Comparison of ENCODE assay signal across 3 fruit fly cellular contexts in the genomic region with DNA sequence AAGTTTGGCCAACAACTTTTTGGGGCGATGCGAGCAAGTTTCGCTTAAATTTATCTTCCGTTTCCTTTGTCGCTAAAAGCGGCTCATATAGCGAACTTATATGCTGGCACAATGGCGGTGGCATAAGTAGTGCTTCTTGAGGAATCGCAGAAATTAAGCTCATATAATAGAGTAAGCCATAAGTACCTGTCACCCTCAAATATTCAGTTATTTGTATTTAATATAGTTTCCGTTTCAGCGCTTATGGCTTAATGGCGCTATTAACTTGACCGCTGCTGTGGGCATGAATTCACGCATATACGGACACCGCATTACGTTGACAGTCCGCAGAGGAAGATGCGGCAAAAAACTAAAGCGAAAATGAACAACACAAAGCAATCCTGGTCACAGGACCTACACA.
A peak's percentile ranks its signal among the peaks of the same experiment; 100 is the strongest.
TF ChIP-seq lines count a peak whose summit lies in the region.

No protein-coding gene starts in this region.

- TF ChIP-seq CTCF in whole organism, embryonic (GFP tag; optimal IDR thresholded peaks at IDR 0.05; lab: Kevin White, UChicago), result no peak

TF ChIP-seq in whole organism, embryonic, 481 proteins besides CTCF, POLR2A, EP300 and RAD21 (continues in another document):
- TF ChIP-seq prd (optimal IDR thresholded peaks at IDR 0.05; lab: Kevin White, UChicago), result no peak
- TF ChIP-seq prd (GFP tag; IDR thresholded peaks at IDR 0.05; lab: Robert Waterston, UW), result peak; percentile 27; the same call in 1 of the 3 replicates
- 0 out of 2 replicates have a peak, but pooled peaks have one; percentile 10 for TF ChIP-seq ara (GFP tag; IDR thresholded peaks at IDR 0.05; lab: Robert Waterston, UW)
- TF ChIP-seq ssp (GFP tag; IDR thresholded peaks at IDR 0.05; lab: Robert Waterston, UW), result peak; percentile 21; the same call in 1 of the 2 replicates
- 0 out of 3 replicates have a peak, but pooled peaks have one; percentile 48 for TF ChIP-seq ci (GFP tag; IDR thresholded peaks at IDR 0.05; lab: Robert Waterston, UW)
- TF ChIP-seq CG15479 (GFP tag; optimal IDR thresholded peaks at IDR 0.05; lab: Kevin White, UChicago), result no peak
- TF ChIP-seq CG6689 (GFP tag; IDR thresholded peaks at IDR 0.05; lab: Robert Waterston, UW), result 0 out of 2 replicates have a peak, but pooled peaks have one; percentile 21
- TF ChIP-seq repo (GFP tag; optimal IDR thresholded peaks at IDR 0.05; lab: Kevin White, UChicago), result no peak
- TF ChIP-seq CG4360 (GFP tag; IDR thresholded peaks at IDR 0.05; lab: Robert Waterston, UW), result no peak
- TF ChIP-seq CG9932 (GFP tag; IDR thresholded peaks at IDR 0.05; lab: Robert Waterston, UW), result peak; percentile 17; the same call in 1 of the 2 replicates
- TF ChIP-seq CG11504 (tag; optimal IDR thresholded peaks at IDR 0.05; lab: Kevin White, UChicago), result peak; percentile 13
- TF ChIP-seq Sox100B (GFP tag; optimal IDR thresholded peaks at IDR 0.05; lab: Kevin White, UChicago), result no peak
- no peak for TF ChIP-seq lilli (GFP tag; optimal IDR thresholded peaks at IDR 0.05; lab: Kevin White, UChicago)
- TF ChIP-seq pan (optimal IDR thresholded peaks at IDR 0.05; lab: Kevin White, UChicago), result no peak
- TF ChIP-seq pan (GFP tag; optimal IDR thresholded peaks at IDR 0.05 in 1 of 2, IDR thresholded peaks at IDR 0.05 in 1 of 2), result peak in 1 of 2 experiments; percentile 59
- no peak for TF ChIP-seq lov (optimal IDR thresholded peaks at IDR 0.05; lab: Kevin White, UChicago)
- no peak for TF ChIP-seq lov (GFP tag; IDR thresholded peaks at IDR 0.05; lab: Robert Waterston, UW)
- TF ChIP-seq Dp (GFP tag; optimal IDR thresholded peaks at IDR 0.05; lab: Kevin White, UChicago), result no peak
- TF ChIP-seq CG7839 (tag; optimal IDR thresholded peaks at IDR 0.05; lab: Kevin White, UChicago), result peak; percentile 4
- TF ChIP-seq CG14441 (GFP tag; IDR thresholded peaks at IDR 0.05; lab: Robert Waterston, UW), result 0 out of 2 replicates have a peak, but pooled peaks have one; percentile 20
- 0 out of 2 replicates have a peak, but pooled peaks have one; percentile 18 for TF ChIP-seq Atf6 (GFP tag; IDR thresholded peaks at IDR 0.05; lab: Robert Waterston, UW)
- peak; percentile 14 for TF ChIP-seq Hmr (GFP tag; optimal IDR thresholded peaks at IDR 0.05; lab: Kevin White, UChicago)
- no peak for TF ChIP-seq Six4 (GFP tag; optimal IDR thresholded peaks at IDR 0.05; lab: Kevin White, UChicago)
- no peak for TF ChIP-seq wdn (GFP tag; IDR thresholded peaks at IDR 0.05; lab: Robert Waterston, UW)
- 0 out of 3 replicates have a peak, but pooled peaks have one; percentile 32 for TF ChIP-seq dysf (GFP tag; IDR thresholded peaks at IDR 0.05; lab: Robert Waterston, UW)
- no peak for TF ChIP-seq kni (GFP tag; optimal IDR thresholded peaks at IDR 0.05; lab: Kevin White, UChicago)
- no peak for TF ChIP-seq Nf-YC (tag; optimal IDR thresholded peaks at IDR 0.05; lab: Kevin White, UChicago)

TF ChIP-seq in whole organism, prepupa, 60 proteins besides CTCF, POLR2A, EP300 and RAD21:
- TF ChIP-seq CG4318 (GFP tag; optimal IDR thresholded peaks at IDR 0.05; lab: Kevin White, UChicago) (no peak), svp (GFP tag; lab: Kevin White, UChicago) (peak; percentile 29), CG6163 (GFP tag; IDR thresholded peaks at IDR 0.05; lab: Robert Waterston, UW) (0 out of 3 replicates have a peak, but pooled peaks have one; percentile 32), salr (GFP tag; optimal IDR thresholded peaks at IDR 0.05; lab: Kevin White, UChicago) (no peak), esn (GFP tag; optimal IDR thresholded peaks at IDR 0.05; lab: Kevin White, UChicago) (no peak), Eip78C (GFP tag; lab: Kevin White, UChicago) (peak; percentile 57)

TF ChIP-seq in whole organism, pupa, 21 proteins besides CTCF, POLR2A, EP300 and RAD21:
- TF ChIP-seq CG10348 (GFP tag; IDR thresholded peaks at IDR 0.05; lab: Robert Waterston, UW), result no peak
- TF ChIP-seq CG8159 (tag; optimal IDR thresholded peaks at IDR 0.05; lab: Kevin White, UChicago), result peak; percentile 8
